Worm (Caenorhabditis elegans): ENCODE measurements around the gene trh-1.

- TF ChIP-seq skn-1 (tag; optimal IDR thresholded peaks at IDR 0.05): no peak
- no peak for TF ChIP-seq lin-39 (tag; optimal IDR thresholded peaks at IDR 0.05)
Measured at ce11 chrIV:17338920-17339510, 29.4 kb upstream of the trh-1 start, which contains the start of gene C49C3.10.

Measured in whole organism, L3 larva.